Worm (Caenorhabditis elegans) whole organism, L1 larva: ENCODE results near the gene F39H12.1.
A peak's percentile ranks its signal among the peaks of the same experiment; 100 is the strongest.

Experiments used
- C04F5.9 ChIP-seq: sonication (generic microtip); optimal IDR thresholded peaks from 2 replicates; lab custom pipeline; 2016; ENCODE audit warnings: missing genetic modification characterization, missing compliant biosample characterization
- F16B12.6 ChIP-seq: fragments of 150-350 bp; optimal IDR thresholded peaks from 2 replicates; lab custom pipeline; 2014; ENCODE audit warnings: missing biosample characterization, missing genetic modification characterization
- aly-2 ChIP-seq: fragments of 150-350 bp; optimal IDR thresholded peaks from 2 replicates; lab custom pipeline; 2014; ENCODE audit warnings: missing biosample characterization, missing genetic modification characterization
- blmp-1 ChIP-seq: fragments of 150-350 bp; optimal IDR thresholded peaks from 2 replicates; lab custom pipeline; 2014; ENCODE audit warnings: missing biosample characterization, missing genetic modification characterization
- ceh-63 ChIP-seq: fragments of 200-800 bp; sonication (Bioruptor generic); optimal IDR thresholded peaks from 2 replicates; lab custom pipeline; 2018; ENCODE audit warnings: mild to moderate bottlenecking, missing genetic modification characterization, missing compliant biosample characterization
- ces-1 ChIP-seq: fragments of 150-350 bp; optimal IDR thresholded peaks from 2 replicates; lab custom pipeline; 2014; ENCODE audit warnings: missing biosample characterization, missing genetic modification reagents, missing genetic modification characterization
- dpl-1 ChIP-seq, 3 experiments: fragments of 150-350 bp in 2 of 3; sonication (generic microtip) in 1 of 3; optimal IDR thresholded peaks; 2 replicates each; lab custom pipeline; 2014 to 2017; ENCODE audit warnings: missing biosample characterization in 3 of 3, missing genetic modification characterization in 3 of 3, missing genetic modification reagents in 3 of 3
- efl-1 ChIP-seq, 4 experiments: fragments of 150-350 bp; optimal IDR thresholded peaks in 3 of 4; peaks in 1 of 4; 1 replicate in 1 of 4; 2 replicates in 3 of 4; lab custom pipeline; 2014; ENCODE audit warnings: missing biosample characterization in 2 of 4, missing genetic modification characterization in 2 of 4, missing genetic modification reagents in 2 of 4
- egl-27 ChIP-seq, 2 experiments: fragments of 150-350 bp in 1 of 2; sonication (generic microtip); optimal IDR thresholded peaks; 3 replicates each; lab custom pipeline; 2017 to 2018; ENCODE audit warnings: missing biosample characterization in 2 of 2, missing genetic modification characterization in 2 of 2, missing genetic modification reagents in 2 of 2
- elt-2 ChIP-seq: sonication (generic microtip); optimal IDR thresholded peaks from 2 replicates; lab custom pipeline; 2016; ENCODE audit warnings: missing genetic modification characterization, mild to moderate bottlenecking, inconsistent platforms, missing compliant biosample characterization, missing genetic modification reagents
- fos-1 ChIP-seq: fragments of 150-350 bp; optimal IDR thresholded peaks from 2 replicates; lab custom pipeline; 2014; ENCODE audit warnings: missing biosample characterization, missing genetic modification characterization
- grh-1 ChIP-seq: fragments of 200-800 bp; sonication (Bioruptor generic); IDR thresholded peaks from 2 replicates; pipeline ENCODE4 v1.3.6; 2022; ENCODE audit warnings: missing genetic modification reagents, missing genetic modification characterization, missing compliant biosample characterization
- hlh-17 ChIP-seq: fragments of 200-800 bp; sonication (Bioruptor generic); optimal IDR thresholded peaks from 2 replicates; lab custom pipeline; 2018; ENCODE audit warnings: missing genetic modification characterization, mild to moderate bottlenecking, missing compliant biosample characterization, moderate library complexity, borderline replicate concordance
- hpl-2 ChIP-seq: fragments of 150-350 bp; optimal IDR thresholded peaks from 2 replicates; lab custom pipeline; 2014; ENCODE audit warnings: missing biosample characterization, missing genetic modification reagents, missing genetic modification characterization
- jun-1 ChIP-seq: fragments of 150-350 bp; optimal IDR thresholded peaks from 2 replicates; lab custom pipeline; 2014; ENCODE audit warnings: missing biosample characterization, missing genetic modification reagents, missing genetic modification characterization
- lin-35 ChIP-seq, 2 experiments: fragments of 150-350 bp; optimal IDR thresholded peaks; 2 replicates each; lab custom pipeline; 2014; ENCODE audit warnings: missing biosample characterization in 2 of 2, missing genetic modification characterization in 2 of 2, missing genetic modification reagents in 2 of 2
- lir-3 ChIP-seq: sonication (generic microtip); optimal IDR thresholded peaks from 2 replicates; lab custom pipeline; 2016; ENCODE audit warnings: mild to moderate bottlenecking, missing genetic modification characterization, moderate library complexity, missing compliant biosample characterization; ENCODE audit not compliant: poor library complexity
- mab-9 ChIP-seq: fragments of 200-800 bp; sonication (Bioruptor generic); IDR thresholded peaks from 2 replicates; pipeline ENCODE4 v1.3.6; 2022; ENCODE audit warnings: missing genetic modification reagents, missing genetic modification characterization, missing compliant biosample characterization
- mdl-1 ChIP-seq, 2 experiments: fragments of 150-350 bp; optimal IDR thresholded peaks; 2 replicates each; lab custom pipeline; 2014 to 2017; ENCODE audit warnings: missing biosample characterization in 2 of 2, missing genetic modification characterization in 2 of 2, inconsistent platforms in 1 of 2
- mef-2 ChIP-seq: fragments of 150-350 bp; optimal IDR thresholded peaks from 2 replicates; lab custom pipeline; 2014; ENCODE audit warnings: missing biosample characterization, missing genetic modification characterization
- nhr-11 ChIP-seq: fragments of 150-350 bp; optimal IDR thresholded peaks from 2 replicates; lab custom pipeline; 2014; ENCODE audit warnings: missing biosample characterization, missing genetic modification characterization
- nhr-19 ChIP-seq: fragments of 200-800 bp; sonication (Bioruptor generic); conservative IDR thresholded peaks from 2 replicates; pipeline ENCODE4 v1.3.6; 2022; ENCODE audit warnings: missing genetic modification characterization, missing compliant biosample characterization
- nhr-237 ChIP-seq: fragments of 150-350 bp; optimal IDR thresholded peaks from 2 replicates; lab custom pipeline; 2014; ENCODE audit warnings: missing biosample characterization, missing genetic modification characterization
- nhr-47 ChIP-seq: sonication (generic microtip); optimal IDR thresholded peaks from 2 replicates; lab custom pipeline; 2016; ENCODE audit warnings: mild to moderate bottlenecking, missing genetic modification characterization, moderate library complexity, missing compliant biosample characterization
- nhr-71 ChIP-seq: sonication (generic microtip); optimal IDR thresholded peaks from 2 replicates; lab custom pipeline; 2016; ENCODE audit warnings: mild to moderate bottlenecking, missing genetic modification characterization, moderate library complexity, missing compliant biosample characterization
- nhr-76 ChIP-seq: sonication (generic microtip); optimal IDR thresholded peaks from 2 replicates; lab custom pipeline; 2017; ENCODE audit warnings: missing biosample characterization, missing genetic modification characterization
- nhr-77 ChIP-seq: fragments of 150-350 bp; optimal IDR thresholded peaks from 2 replicates; lab custom pipeline; 2014; ENCODE audit warnings: missing biosample characterization, missing genetic modification characterization
- nhr-90 ChIP-seq: sonication (generic microtip); optimal IDR thresholded peaks from 2 replicates; lab custom pipeline; 2016; ENCODE audit warnings: mild to moderate bottlenecking, missing genetic modification characterization, missing compliant biosample characterization; ENCODE audit not compliant: poor library complexity
- pax-3 ChIP-seq: fragments of 200-800 bp; sonication (Bioruptor generic); optimal IDR thresholded peaks from 2 replicates; lab custom pipeline; 2018; ENCODE audit warnings: mild to moderate bottlenecking, missing genetic modification characterization, moderate library complexity, missing compliant biosample characterization
- rnt-1 ChIP-seq: sonication (generic microtip); optimal IDR thresholded peaks from 2 replicates; lab custom pipeline; 2016; ENCODE audit warnings: mild to moderate bottlenecking, missing genetic modification characterization, moderate library complexity, missing compliant biosample characterization
- sup-37 ChIP-seq: fragments of 200-800 bp; sonication (Bioruptor generic); optimal IDR thresholded peaks from 2 replicates; lab custom pipeline; 2018; ENCODE audit warnings: mild to moderate bottlenecking, missing genetic modification characterization, missing compliant biosample characterization
- swsn-7 ChIP-seq: sonication (generic microtip); optimal IDR thresholded peaks from 2 replicates; lab custom pipeline; 2016; ENCODE audit warnings: missing genetic modification characterization, missing compliant biosample characterization
- tbx-2 ChIP-seq: sonication (generic microtip); optimal IDR thresholded peaks from 2 replicates; lab custom pipeline; 2016; ENCODE audit warnings: missing genetic modification characterization, missing compliant biosample characterization
- unc-62 ChIP-seq: fragments of 150-350 bp; optimal IDR thresholded peaks from 2 replicates; lab custom pipeline; 2014; ENCODE audit warnings: missing biosample characterization, missing genetic modification reagents, missing genetic modification characterization
- unc-86 ChIP-seq: sonication (generic microtip); optimal IDR thresholded peaks from 2 replicates; lab custom pipeline; 2016; ENCODE audit warnings: missing genetic modification characterization, missing compliant biosample characterization
- unc-98 ChIP-seq: fragments of 200-800 bp; sonication (Bioruptor generic); IDR thresholded peaks from 2 replicates; pipeline ENCODE4 v1.3.6; 2022; ENCODE audit warnings: missing genetic modification characterization, missing compliant biosample characterization
- xbp-1 ChIP-seq: sonication (generic microtip); optimal IDR thresholded peaks from 2 replicates; lab custom pipeline; 2016; ENCODE audit warnings: missing genetic modification characterization, missing compliant biosample characterization
- ztf-11 ChIP-seq, 2 experiments: sonication (generic microtip); optimal IDR thresholded peaks; 2 replicates each; lab custom pipeline; 2016 to 2017; ENCODE audit warnings: missing genetic modification characterization in 2 of 2, missing biosample characterization in 1 of 2, missing compliant biosample characterization in 1 of 2

The F39H12.1 gene

ce11 chrX:812264-812663 is 22.3 kb upstream of the F39H12.1 start (continued):
- TF ChIP-seq nhr-19 (0 out of 2 replicates have a peak, but pooled peaks have one; percentile 27), nhr-76 (no peak), C04F5.9 (tag; lab: Kevin White, UChicago) (no peak), dpl-1 (GFP tag; optimal IDR thresholded peaks at IDR 0.05; lab: Kevin White, UChicago) (no peak), ztf-11 (tag; optimal IDR thresholded peaks at IDR 0.05; lab: Kevin White, UChicago) (no peak), nhr-237 (no peak), F16B12.6 (tag; lab: Kevin White, UChicago) (no peak), pax-3 (tag; lab: Kevin White, UChicago) (no peak), egl-27 (tag; optimal IDR thresholded peaks at IDR 0.05; lab: Kevin White, UChicago) (no peak), mdl-1 (tag; optimal IDR thresholded peaks at IDR 0.05; lab: Kevin White, UChicago) (no peak), swsn-7 (no peak), nhr-11 (tag; lab: Kevin White, UChicago) (no peak), unc-98 (GFP tag; lab: Robert Waterston, UW) (no peak), sup-37 (GFP tag; lab: Kevin White, UChicago) (no peak), aly-2 (tag; lab: Kevin White, UChicago) (no peak), mab-9 (no peak), xbp-1 (tag; lab: Kevin White, UChicago) (no peak), hlh-17 (GFP tag; lab: Kevin White, UChicago) (no peak), jun-1 (tag; lab: Kevin White, UChicago) (no peak), nhr-71 (tag; lab: Kevin White, UChicago) (peak; percentile 47), lir-3 (tag; lab: Kevin White, UChicago) (no peak), tbx-2 (tag; lab: Kevin White, UChicago) (no peak), nhr-90 (tag; lab: Kevin White, UChicago) (no peak), elt-2 (no peak), nhr-77 (no peak)

ce11 chrX:813063-813462 is 21.5 kb upstream of the F39H12.1 start, which contains the start of gene F25E2.3:
Gene F25E2.3 (minus strand): TSS chrX:813163.
- TF ChIP-seq nhr-47 (tag; lab: Kevin White, UChicago) (no peak), elt-2 (no peak), ces-1 (GFP tag; lab: Kevin White, UChicago) (no peak), nhr-77 (no peak), xbp-1 (tag; lab: Kevin White, UChicago) (no peak), rnt-1 (tag; lab: Kevin White, UChicago) (no peak), lin-35 (GFP tag; optimal IDR thresholded peaks at IDR 0.05; lab: Kevin White, UChicago) (no peak), nhr-71 (tag; lab: Kevin White, UChicago) (no peak), grh-1 (GFP tag; lab: Robert Waterston, UW) (no peak)

ce11 chrX:815929-816328 is 18.6 kb upstream of the F39H12.1 start, which contains the start of gene ifd-2:
Gene ifd-2 (minus strand): TSS chrX:815929.
- TF ChIP-seq nhr-71 (tag; lab: Kevin White, UChicago) (no peak), efl-1 (optimal IDR thresholded peaks at IDR 0.05; lab: Kevin White, UChicago) (no peak), efl-1 (GFP tag; optimal IDR thresholded peaks at IDR 0.05 in 1 of 2; lab: Kevin White, UChicago) (peak in 1 of 2 experiments; percentile 7), elt-2 (peak; percentile 51), ceh-63 (GFP tag; lab: Kevin White, UChicago) (no peak), hpl-2 (GFP tag; lab: Kevin White, UChicago) (no peak)

ce11 chrX:817984-818383 is 16.6 kb upstream of the F39H12.1 start:
- no peak for TF ChIP-seq fos-1 (tag; lab: Kevin White, UChicago)
- TF ChIP-seq ces-1 (GFP tag; lab: Kevin White, UChicago) = no peak
- no peak for TF ChIP-seq blmp-1
- no peak for TF ChIP-seq mef-2 (tag; lab: Kevin White, UChicago)
- no peak for TF ChIP-seq unc-62 (GFP tag; lab: Kevin White, UChicago)
- no peak for TF ChIP-seq hlh-17 (GFP tag; lab: Kevin White, UChicago)
- TF ChIP-seq unc-86 = no peak
